Worm (Caenorhabditis elegans): ENCODE measurements around the gene str-134.

DNA sequence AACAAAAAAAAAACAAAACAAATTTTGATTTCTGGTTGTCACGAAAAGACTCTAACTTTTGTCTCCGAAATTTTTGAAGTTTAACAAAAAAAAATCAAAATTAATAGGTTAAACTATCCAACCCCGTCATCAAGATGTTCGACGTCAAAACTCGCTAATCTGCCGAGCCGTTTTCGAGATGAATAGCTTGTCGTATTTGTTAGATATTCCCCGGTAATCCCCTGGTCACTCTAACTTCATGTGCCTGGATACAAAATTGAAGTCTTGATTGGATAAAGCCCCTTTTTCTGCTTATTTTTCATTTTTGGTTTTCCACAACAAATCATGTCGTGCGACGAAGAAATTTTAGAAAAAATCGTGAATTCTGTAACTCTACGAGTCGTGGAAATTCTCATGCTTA is 39.0 kb downstream of the str-134 start, which contains the start of gene srab-16:
- TF ChIP-seq tab-1 (GFP tag; IDR thresholded peaks at IDR 0.05) (no peak), med-1 (GFP tag; optimal IDR thresholded peaks at IDR 0.05; ENCODE audit: insufficient read depth) (no peak), ztf-29 (GFP tag; IDR thresholded peaks at IDR 0.05) (no peak), flt-1 (GFP tag; IDR thresholded peaks at IDR 0.05) (no peak)
